Worm (Caenorhabditis elegans): ENCODE results near the gene srd-25.

Gene srd-25

DNA sequence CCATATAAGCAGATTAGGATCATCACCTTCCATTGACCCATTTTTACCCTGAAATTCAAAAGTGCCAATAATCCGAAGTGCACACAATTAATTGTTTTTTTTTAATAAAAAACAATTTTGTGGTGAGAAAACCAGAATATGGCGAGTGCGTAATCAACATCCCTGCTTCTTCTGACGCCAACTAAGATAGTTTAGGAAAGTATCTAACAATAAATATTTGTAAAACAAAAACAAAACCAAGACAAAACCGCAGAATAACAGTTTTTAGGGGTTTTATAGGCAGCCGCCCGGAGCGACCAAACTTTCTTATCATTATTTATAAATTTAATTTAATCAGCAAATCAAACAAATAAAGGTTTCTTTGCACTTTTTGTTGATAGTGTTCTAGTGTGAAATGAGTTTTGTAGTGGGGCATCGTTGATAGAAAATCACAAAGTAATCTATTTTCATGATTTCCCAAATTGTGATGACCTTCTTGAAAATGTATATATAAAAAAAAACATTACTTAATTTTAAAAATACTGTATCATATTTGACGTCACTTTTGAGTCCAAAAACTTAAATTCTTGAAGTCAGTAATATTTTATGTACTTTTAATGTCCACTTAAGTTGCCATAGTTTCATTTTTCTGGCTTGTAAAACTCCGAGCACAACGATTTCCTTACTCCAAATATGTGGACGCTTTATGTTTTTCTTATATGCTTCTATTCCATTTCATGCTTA is 22.0 kb upstream of the srd-25 start, which contains the start of the genes folt-3 and clec-214:
Gene folt-3, minus strand, starts transcription at position 51 of the 723 bp plus-strand sequence.
Gene clec-214, plus strand, starts transcription at position 673 of the 723 bp plus-strand sequence.
- TF ChIP-seq cog-1 (tag; optimal IDR thresholded peaks at IDR 0.05) (no peak), tab-1 (GFP tag; IDR thresholded peaks at IDR 0.05) (no peak), ztf-23 (GFP tag; IDR thresholded peaks at IDR 0.05) (no peak), ztf-29 (GFP tag; IDR thresholded peaks at IDR 0.05) (no peak), T22C8.4 (GFP tag; IDR thresholded peaks at IDR 0.05) (no peak), ref-1 (GFP tag; conservative IDR thresholded peaks at IDR 0.05) (no peak), flt-1 (GFP tag; IDR thresholded peaks at IDR 0.05) (no peak), klf-2 (GFP tag; conservative IDR thresholded peaks at IDR 0.05) (no peak), med-1 (GFP tag; optimal IDR thresholded peaks at IDR 0.05; ENCODE audit: insufficient read depth) (no peak)

DNA sequence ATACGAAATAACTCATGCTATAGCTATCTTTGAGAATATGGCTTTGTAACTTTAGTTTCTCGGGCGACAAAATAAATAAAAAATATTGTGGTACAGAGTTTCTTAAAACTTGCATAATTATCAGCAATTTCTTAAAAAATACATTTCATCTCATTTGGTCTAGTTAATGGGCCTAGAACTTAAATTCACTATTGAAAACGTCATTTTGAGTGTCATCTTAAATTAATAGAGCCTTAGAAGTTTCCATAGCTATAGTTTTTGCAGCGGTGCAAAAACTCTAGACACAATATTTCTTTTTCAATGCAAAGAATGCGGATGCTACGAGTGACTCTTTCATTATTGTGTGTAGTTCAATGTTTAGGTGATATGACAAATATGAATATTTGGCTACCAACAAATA is 19.8 kb upstream of the srd-25 start, which contains the start of gene clec-215:
Gene clec-215, plus strand, starts transcription at position 301 of the 400 bp plus-strand sequence.
- TF ChIP-seq med-1 (GFP tag; optimal IDR thresholded peaks at IDR 0.05; ENCODE audit: insufficient read depth) (no peak), klf-2 (GFP tag; conservative IDR thresholded peaks at IDR 0.05) (no peak), T22C8.4 (GFP tag; IDR thresholded peaks at IDR 0.05) (no peak), tab-1 (GFP tag; IDR thresholded peaks at IDR 0.05) (no peak), ztf-29 (GFP tag; IDR thresholded peaks at IDR 0.05) (no peak)

DNA sequence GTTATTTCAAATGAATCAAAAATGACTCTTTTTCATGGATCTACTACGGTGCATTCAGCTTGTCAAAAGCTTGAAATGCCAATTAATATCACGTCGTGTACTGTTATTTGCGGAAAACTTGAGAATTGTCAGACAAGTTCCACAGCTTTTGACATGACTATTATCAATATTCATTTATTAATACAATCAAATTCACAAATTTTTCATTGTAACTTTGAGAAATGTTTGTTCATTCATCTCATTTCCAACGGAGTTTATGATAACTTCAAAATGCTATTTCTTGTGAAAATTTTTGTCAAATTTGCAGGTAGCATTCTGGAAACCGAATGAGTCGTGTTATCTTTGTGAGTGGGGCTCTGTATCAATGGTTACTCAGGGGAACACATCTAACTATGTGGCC is 13.7 kb upstream of the srd-25 start, which contains the start of gene C50E3.15:
Gene C50E3.15, plus strand, starts transcription at position 301 of the 400 bp plus-strand sequence.
- TF ChIP-seq ztf-23 (GFP tag; IDR thresholded peaks at IDR 0.05) (no peak), ztf-29 (GFP tag; IDR thresholded peaks at IDR 0.05) (no peak), tab-1 (GFP tag; IDR thresholded peaks at IDR 0.05) (no peak), cog-1 (tag; optimal IDR thresholded peaks at IDR 0.05) (no peak), klf-2 (GFP tag; conservative IDR thresholded peaks at IDR 0.05) (no peak), T22C8.4 (GFP tag; IDR thresholded peaks at IDR 0.05) (no peak)

DNA sequence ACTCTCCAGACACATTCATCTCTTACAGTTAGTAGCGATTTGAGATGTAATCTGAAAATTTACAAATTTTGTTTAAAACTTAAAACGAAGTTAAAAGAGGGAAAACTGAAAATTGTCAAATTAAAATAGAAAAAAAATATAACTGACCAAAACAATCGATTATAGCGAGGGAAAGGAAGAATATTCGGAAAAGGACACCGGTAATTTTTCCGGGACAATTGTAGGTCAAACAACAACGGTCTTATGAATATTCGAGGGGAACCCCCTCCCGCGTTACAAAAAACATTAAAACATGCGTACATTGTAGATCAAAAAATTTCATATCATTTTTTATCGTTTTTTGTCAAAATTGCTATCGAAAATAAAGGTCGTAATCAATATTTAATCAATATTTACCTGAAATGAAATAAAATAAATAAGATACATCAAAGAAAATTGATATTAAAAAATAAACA is 9.8 kb upstream of the srd-25 start, which contains the start of gene C50E3.12:
Gene C50E3.12, minus strand, starts transcription at position 51 of the 455 bp plus-strand sequence.
- TF ChIP-seq cog-1 (tag; optimal IDR thresholded peaks at IDR 0.05) (no peak), ztf-29 (GFP tag; IDR thresholded peaks at IDR 0.05) (no peak), flt-1 (GFP tag; IDR thresholded peaks at IDR 0.05) (no peak), klf-2 (GFP tag; conservative IDR thresholded peaks at IDR 0.05) (no peak), T22C8.4 (GFP tag; IDR thresholded peaks at IDR 0.05) (no peak), ztf-23 (GFP tag; IDR thresholded peaks at IDR 0.05) (no peak), tab-1 (GFP tag; IDR thresholded peaks at IDR 0.05) (no peak), ref-1 (GFP tag; conservative IDR thresholded peaks at IDR 0.05) (no peak), med-1 (GFP tag; optimal IDR thresholded peaks at IDR 0.05; ENCODE audit: insufficient read depth) (no peak)

DNA sequence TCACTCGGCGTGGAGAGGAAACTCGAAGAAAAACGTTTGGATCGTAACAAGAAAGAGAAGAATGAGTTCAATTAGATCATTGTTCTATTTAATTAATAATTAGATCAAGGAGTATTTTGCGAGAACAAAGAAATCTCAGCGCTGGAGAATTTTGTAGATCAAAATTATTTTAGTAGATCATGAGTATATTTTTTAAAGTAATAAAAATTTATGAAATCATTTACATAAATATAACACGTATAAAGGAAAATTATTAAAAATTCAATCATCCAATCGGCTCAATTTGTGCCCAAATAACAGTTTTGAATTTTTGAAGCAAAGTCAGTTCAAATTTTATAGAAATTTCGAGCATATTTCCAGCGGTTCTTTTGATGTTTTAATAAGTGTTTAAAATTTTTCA is 7.7 kb upstream of the srd-25 start, which contains the start of gene C50E3.13:
Gene C50E3.13, minus strand, starts transcription at position 101 of the 400 bp plus-strand sequence.
- TF ChIP-seq cog-1 (tag; optimal IDR thresholded peaks at IDR 0.05): no peak
- no peak for TF ChIP-seq klf-2 (GFP tag; conservative IDR thresholded peaks at IDR 0.05)
- TF ChIP-seq ztf-29 (GFP tag; IDR thresholded peaks at IDR 0.05): no peak
- TF ChIP-seq T22C8.4 (GFP tag; IDR thresholded peaks at IDR 0.05): no peak
- no peak for TF ChIP-seq ref-1 (GFP tag; conservative IDR thresholded peaks at IDR 0.05)
- no peak for TF ChIP-seq med-1 (GFP tag; optimal IDR thresholded peaks at IDR 0.05; ENCODE audit: insufficient read depth)
- no peak for TF ChIP-seq ztf-23 (GFP tag; IDR thresholded peaks at IDR 0.05)
- no peak for TF ChIP-seq flt-1 (GFP tag; IDR thresholded peaks at IDR 0.05)
- TF ChIP-seq tab-1 (GFP tag; IDR thresholded peaks at IDR 0.05): no peak

DNA sequence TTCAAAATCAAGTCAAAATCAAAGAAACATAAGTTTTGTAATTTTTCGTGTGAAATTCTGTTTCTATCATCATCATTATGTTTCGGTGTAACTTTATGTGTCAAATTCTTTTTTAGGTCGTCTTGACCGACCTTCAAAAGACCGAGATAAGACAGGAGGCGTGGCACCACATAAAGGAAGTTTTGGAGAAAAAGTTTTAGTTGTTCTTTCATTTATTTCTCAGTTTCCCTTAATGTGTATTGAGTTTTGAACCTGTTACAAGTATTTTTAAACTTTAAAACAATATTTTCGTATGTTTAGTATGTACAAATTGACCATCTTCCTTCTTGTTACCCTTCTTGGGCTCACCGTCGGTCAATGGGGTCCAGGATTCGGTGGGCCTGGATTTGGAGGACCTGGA is 7.2 kb upstream of the srd-25 start, which contains the start of gene grsp-4:
Gene grsp-4, plus strand, starts transcription at position 301 of the 400 bp plus-strand sequence.
- TF ChIP-seq ztf-29 (GFP tag; IDR thresholded peaks at IDR 0.05) (no peak), ztf-23 (GFP tag; IDR thresholded peaks at IDR 0.05) (no peak), med-1 (GFP tag; optimal IDR thresholded peaks at IDR 0.05; ENCODE audit: insufficient read depth) (no peak), klf-2 (GFP tag; conservative IDR thresholded peaks at IDR 0.05) (no peak), tab-1 (GFP tag; IDR thresholded peaks at IDR 0.05) (no peak), ref-1 (GFP tag; conservative IDR thresholded peaks at IDR 0.05) (no peak), T22C8.4 (GFP tag; IDR thresholded peaks at IDR 0.05) (no peak), flt-1 (GFP tag; IDR thresholded peaks at IDR 0.05) (no peak), cog-1 (tag; optimal IDR thresholded peaks at IDR 0.05) (no peak)

DNA sequence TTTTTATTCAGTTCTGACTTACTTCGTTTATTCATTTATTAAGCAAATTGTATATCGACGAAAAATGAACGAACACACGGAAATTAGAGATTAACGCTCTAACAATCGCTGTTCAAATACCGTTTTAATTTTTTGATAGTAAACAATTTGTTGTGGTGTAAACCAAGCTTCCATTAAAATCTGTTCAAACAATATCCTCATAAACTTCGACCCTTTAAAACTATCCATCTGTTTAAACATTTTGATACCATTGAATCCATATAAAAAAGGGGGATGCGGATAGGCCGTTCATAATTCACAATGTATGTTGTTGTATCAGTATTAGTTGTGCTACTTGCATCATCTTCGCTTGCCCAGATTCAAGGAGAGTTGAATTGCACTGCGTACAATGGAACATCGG is 5.3 kb upstream of the srd-25 start, which contains the start of gene F07C4.6:
Gene F07C4.6, plus strand, starts transcription at position 301 of the 400 bp plus-strand sequence.
- TF ChIP-seq ref-1 (GFP tag; conservative IDR thresholded peaks at IDR 0.05) (no peak), cog-1 (tag; optimal IDR thresholded peaks at IDR 0.05) (no peak), ztf-23 (GFP tag; IDR thresholded peaks at IDR 0.05) (no peak), ztf-29 (GFP tag; IDR thresholded peaks at IDR 0.05) (no peak), flt-1 (GFP tag; IDR thresholded peaks at IDR 0.05) (no peak), med-1 (GFP tag; optimal IDR thresholded peaks at IDR 0.05; ENCODE audit: insufficient read depth) (no peak)

DNA sequence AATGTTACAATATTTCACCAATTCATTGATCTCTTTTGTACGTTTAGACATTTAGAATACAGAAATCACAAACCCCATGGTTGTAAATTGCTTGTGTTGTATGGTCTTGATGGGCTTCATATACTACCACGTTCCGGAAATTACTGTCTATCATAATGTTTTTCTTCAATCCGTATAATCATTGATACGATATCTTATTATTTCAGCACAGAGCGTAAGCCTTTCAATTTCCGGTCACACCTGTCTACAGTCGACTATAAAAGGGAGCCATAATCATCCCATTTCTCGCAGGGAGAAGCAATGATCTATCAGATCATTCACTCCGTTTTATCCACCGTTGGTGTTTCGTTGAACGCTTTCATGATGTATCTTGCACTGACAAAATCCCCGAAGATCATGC is 2.3 kb upstream of the srd-25 start, which contains the start of gene srd-30:
Gene srd-30, plus strand, starts transcription at position 301 of the 400 bp plus-strand sequence.
- TF ChIP-seq med-1 (GFP tag; optimal IDR thresholded peaks at IDR 0.05; ENCODE audit: insufficient read depth) (no peak), ztf-23 (GFP tag; IDR thresholded peaks at IDR 0.05) (no peak), cog-1 (tag; optimal IDR thresholded peaks at IDR 0.05) (no peak), klf-2 (GFP tag; conservative IDR thresholded peaks at IDR 0.05) (no peak), ref-1 (GFP tag; conservative IDR thresholded peaks at IDR 0.05) (no peak), ztf-29 (GFP tag; IDR thresholded peaks at IDR 0.05) (no peak), flt-1 (GFP tag; IDR thresholded peaks at IDR 0.05) (no peak), tab-1 (GFP tag; IDR thresholded peaks at IDR 0.05) (no peak), T22C8.4 (GFP tag; IDR thresholded peaks at IDR 0.05) (no peak)

DNA sequence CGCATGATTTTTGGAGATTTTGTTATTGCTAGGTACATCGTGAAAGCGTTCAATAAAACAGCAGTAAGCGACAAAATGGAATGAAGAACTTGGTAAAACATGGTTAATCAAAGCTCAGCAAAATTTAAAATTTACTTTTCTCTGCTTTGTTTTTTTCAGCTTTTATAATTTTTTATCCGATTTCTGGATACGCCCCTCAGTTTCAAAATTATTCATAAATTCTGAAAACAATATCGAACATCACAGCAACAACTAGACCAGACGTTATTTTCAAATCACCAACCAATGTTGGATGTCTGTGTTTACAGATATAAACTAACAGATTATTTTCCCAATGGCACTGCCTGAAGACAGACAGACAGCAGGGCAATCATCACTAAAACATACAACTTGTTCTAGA is 2.8 kb downstream of the srd-25 start, which contains the start of gene srd-31:
Gene srd-31, minus strand, starts transcription at position 101 of the 400 bp plus-strand sequence.
- TF ChIP-seq cog-1 (tag; optimal IDR thresholded peaks at IDR 0.05): no peak

Data from whole organism, midembryonic.